Worm (Caenorhabditis elegans) whole organism, mixed stage, embryonic: ENCODE data around the gene T22C8.4.

Experiments used
- drap-1 ChIP-seq: fragments of 200-800 bp; sonication (Bioruptor generic); optimal IDR thresholded peaks from 3 replicates; lab custom pipeline; 2018; ENCODE audit warnings: mild to moderate bottlenecking, missing genetic modification characterization, missing compliant biosample characterization
- lsy-2 ChIP-seq: fragments of 150-350 bp; optimal IDR thresholded peaks from 2 replicates; lab custom pipeline; 2014; ENCODE audit warnings: missing biosample characterization, missing genetic modification characterization
- tbx-8 ChIP-seq: fragments of 200-800 bp; sonication (Bioruptor generic); optimal IDR thresholded peaks from 2 replicates; lab custom pipeline; 2018; ENCODE audit warnings: mild to moderate bottlenecking, missing genetic modification characterization, moderate library complexity, missing compliant biosample characterization
- unc-39 ChIP-seq: fragments of 150-350 bp; optimal IDR thresholded peaks from 2 replicates; lab custom pipeline; 2014; ENCODE audit warnings: missing biosample characterization, missing genetic modification characterization
- unc-62 ChIP-seq: fragments of 150-350 bp; optimal IDR thresholded peaks from 2 replicates; lab custom pipeline; 2014; ENCODE audit warnings: missing biosample characterization, missing genetic modification reagents, missing genetic modification characterization

- TF ChIP-seq unc-39 (tag; lab: Kevin White, UChicago): no peak
- no peak for TF ChIP-seq tbx-8
- no peak for TF ChIP-seq lsy-2
- no peak for TF ChIP-seq drap-1 (GFP tag; lab: Kevin White, UChicago)
- no peak for TF ChIP-seq unc-62 (GFP tag; lab: Kevin White, UChicago)
Observed at ce11 chrII:8623396-8623795, at the start of gene T22C8.4.
